Fruit fly (Drosophila melanogaster) whole organism, embryonic: ENCODE results near the gene CG5592.

Experiments
- Antp ChIP-seq: fragments of 200-800 bp; sonication (Bioruptor generic); optimal IDR thresholded peaks from 3 replicates; lab custom pipeline; 2016; ENCODE audit warnings: missing biosample characterization, missing genetic modification characterization
- Atf6 ChIP-seq: fragments of 200-800 bp; sonication (Bioruptor generic); IDR thresholded peaks from 2 replicates; pipeline ENCODE4 v1.3.6; 2022; ENCODE audit warnings: missing biosample characterization, missing genetic modification characterization
- CG10321 ChIP-seq: fragments of 200-800 bp; sonication (Bioruptor generic); IDR thresholded peaks from 2 replicates; pipeline ENCODE4 v1.3.6; 2022; ENCODE audit warnings: missing biosample characterization, missing genetic modification characterization
- CG11093 ChIP-seq: fragments of 200-800 bp; sonication (Bioruptor generic); IDR thresholded peaks from 3 replicates; pipeline ENCODE4 v1.3.6; 2022; ENCODE audit warnings: missing biosample characterization, missing genetic modification characterization
- CG12155 ChIP-seq: fragments of 200-800 bp; sonication (Bioruptor generic); optimal IDR thresholded peaks from 3 replicates; lab custom pipeline; 2016; ENCODE audit warnings: missing biosample characterization, missing genetic modification characterization
- CG12299 ChIP-seq: fragments of 200-800 bp; sonication (Bioruptor generic); optimal IDR thresholded peaks from 2 replicates; lab custom pipeline; 2018; ENCODE audit warnings: missing biosample characterization, mild to moderate bottlenecking, missing genetic modification characterization
- CG15073 ChIP-seq: fragments of 200-800 bp; sonication (Bioruptor generic); optimal IDR thresholded peaks from 2 replicates; lab custom pipeline; 2016; ENCODE audit warnings: missing biosample characterization, missing genetic modification characterization
- CG16779 ChIP-seq: fragments of 200-800 bp; sonication (Bioruptor generic); IDR thresholded peaks from 2 replicates; pipeline ENCODE4 v1.3.6; 2022; ENCODE audit warnings: missing biosample characterization, missing genetic modification characterization
- CG17912 ChIP-seq: fragments of 200-800 bp; sonication (Bioruptor generic); optimal IDR thresholded peaks from 2 replicates; lab custom pipeline; 2018; ENCODE audit warnings: missing biosample characterization, mild to moderate bottlenecking, missing genetic modification characterization
- CG1792 ChIP-seq: fragments of 200-800 bp; sonication (Bioruptor generic); optimal IDR thresholded peaks from 2 replicates; lab custom pipeline; 2016; ENCODE audit warnings: missing biosample characterization, missing genetic modification characterization
- CG2678 ChIP-seq: fragments of 200-800 bp; sonication (Bioruptor generic); optimal IDR thresholded peaks from 3 replicates; lab custom pipeline; 2019; ENCODE audit warnings: missing biosample characterization, mild to moderate bottlenecking, missing genetic modification characterization, moderate library complexity
- CG31388 ChIP-seq: fragments of 200-800 bp; sonication (Bioruptor generic); optimal IDR thresholded peaks from 2 replicates; lab custom pipeline; 2016; ENCODE audit warnings: missing biosample characterization, missing genetic modification characterization
- CG32532 ChIP-seq: fragments of 200-800 bp; sonication (Bioruptor generic); IDR thresholded peaks from 2 replicates; pipeline ENCODE4 v1.3.6; 2022; ENCODE audit warnings: missing biosample characterization, missing genetic modification characterization
- CG3281 ChIP-seq: fragments of 200-800 bp; sonication (Bioruptor generic); optimal IDR thresholded peaks from 3 replicates; lab custom pipeline; 2017; ENCODE audit warnings: missing biosample characterization, mild to moderate bottlenecking, missing genetic modification characterization
- CG4360 ChIP-seq: fragments of 200-800 bp; sonication (Bioruptor generic); IDR thresholded peaks from 2 replicates; pipeline ENCODE4 v1.3.6; 2022; ENCODE audit warnings: missing biosample characterization, missing genetic modification characterization
- CG4854 ChIP-seq: fragments of 200-800 bp; sonication (Bioruptor generic); optimal IDR thresholded peaks from 2 replicates; lab custom pipeline; 2016; ENCODE audit warnings: missing biosample characterization, missing genetic modification characterization, inconsistent platforms
- CG6689 ChIP-seq: fragments of 200-800 bp; sonication (Bioruptor generic); IDR thresholded peaks from 2 replicates; pipeline ENCODE4 v1.3.6; 2022; ENCODE audit warnings: missing biosample characterization, missing genetic modification characterization
- CG7963 ChIP-seq: fragments of 200-800 bp; sonication (Bioruptor generic); IDR thresholded peaks from 3 replicates; pipeline ENCODE4 v1.3.6; 2022; ENCODE audit warnings: missing biosample characterization, missing genetic modification characterization; ENCODE audit not compliant: partially characterized antibody
- CG8388 ChIP-seq: fragments of 200-800 bp; sonication (Bioruptor generic); optimal IDR thresholded peaks from 2 replicates; lab custom pipeline; 2019; ENCODE audit warnings: missing biosample characterization, mild to moderate bottlenecking, missing genetic modification characterization, moderate library complexity
- Chrac-16 ChIP-seq: fragments of 200-800 bp; sonication (Bioruptor generic); optimal IDR thresholded peaks from 3 replicates; lab custom pipeline; 2016; ENCODE audit warnings: missing biosample characterization, missing genetic modification characterization
- Dp ChIP-seq: fragments of 200-800 bp; sonication (Bioruptor generic); optimal IDR thresholded peaks from 2 replicates; lab custom pipeline; 2018; ENCODE audit warnings: missing biosample characterization, mild to moderate bottlenecking, missing genetic modification characterization, moderate library complexity
- Ets97D ChIP-seq: fragments of 200-800 bp; sonication (Bioruptor generic); optimal IDR thresholded peaks from 3 replicates; lab custom pipeline; 2016; ENCODE audit warnings: missing biosample characterization, missing genetic modification characterization
- Gug ChIP-seq: fragments of 200-800 bp; sonication (Bioruptor generic); IDR thresholded peaks from 4 replicates; pipeline ENCODE4 v1.3.6; 2022; ENCODE audit warnings: missing biosample characterization, missing genetic modification characterization
- HHEX ChIP-seq: fragments of 200-800 bp; sonication (Bioruptor generic); optimal IDR thresholded peaks from 3 replicates; lab custom pipeline; 2017; ENCODE audit warnings: missing biosample characterization, mild to moderate bottlenecking, missing genetic modification characterization, missing genetic modification reagents
- HLH54F ChIP-seq: fragments of 200-800 bp; sonication (Bioruptor generic); optimal IDR thresholded peaks from 3 replicates; lab custom pipeline; 2016; ENCODE audit warnings: missing biosample characterization, missing genetic modification characterization
- Hr78 ChIP-seq, 2 experiments: fragments of 200-800 bp in 1 of 2; fragments of >200 bp in 1 of 2; sonication (Bioruptor generic) in 1 of 2; optimal IDR thresholded peaks; 2 replicates each; lab custom pipeline; 2017 to 2019; ENCODE audit warnings: missing biosample characterization in 2 of 2, missing genetic modification characterization in 2 of 2, mild to moderate bottlenecking in 1 of 2, moderate library complexity in 1 of 2
- Meics ChIP-seq: fragments of 200-800 bp; sonication (Bioruptor generic); optimal IDR thresholded peaks from 2 replicates; lab custom pipeline; 2017; ENCODE audit warnings: missing biosample characterization, mild to moderate bottlenecking, missing genetic modification characterization
- Pdp1 ChIP-seq, 2 experiments: fragments of 200-800 bp; sonication (Bioruptor generic); optimal IDR thresholded peaks; 3 replicates each; lab custom pipeline; 2016; ENCODE audit warnings: missing biosample characterization in 2 of 2, missing genetic modification characterization in 2 of 2, mild to moderate bottlenecking in 1 of 2, moderate library complexity in 1 of 2
- Sin3A ChIP-seq: fragments of >200 bp; optimal IDR thresholded peaks from 2 replicates; lab custom pipeline; 2018
- Six4 ChIP-seq: fragments of 200-800 bp; sonication (Bioruptor generic); optimal IDR thresholded peaks from 2 replicates; lab custom pipeline; 2016; ENCODE audit warnings: missing biosample characterization, missing genetic modification characterization
- YL-1 ChIP-seq: fragments of 200-800 bp; sonication (Bioruptor generic); optimal IDR thresholded peaks from 3 replicates; lab custom pipeline; 2017; ENCODE audit warnings: missing biosample characterization, mild to moderate bottlenecking, missing genetic modification characterization
- crp ChIP-seq, 2 experiments: fragments of 200-800 bp; sonication (Bioruptor generic); optimal IDR thresholded peaks; 2 replicates in 1 of 2; 3 replicates in 1 of 2; lab custom pipeline; 2017; ENCODE audit warnings: missing biosample characterization in 2 of 2, missing genetic modification characterization in 2 of 2, mild to moderate bottlenecking in 1 of 2, moderate library complexity in 1 of 2
- esg ChIP-seq: fragments of 200-800 bp; sonication (Bioruptor generic); conservative IDR thresholded peaks from 2 replicates; pipeline ENCODE4 v1.3.6; 2022; ENCODE audit warnings: missing biosample characterization, missing genetic modification characterization
- fd102C ChIP-seq: fragments of 200-800 bp; sonication (Bioruptor generic); optimal IDR thresholded peaks from 2 replicates; lab custom pipeline; 2018; ENCODE audit warnings: missing biosample characterization, mild to moderate bottlenecking, missing genetic modification characterization, moderate library complexity
- fru ChIP-seq: fragments of >200 bp; optimal IDR thresholded peaks from 2 replicates; lab custom pipeline; 2017
- gfzf ChIP-seq: fragments of 200-800 bp; sonication (Bioruptor generic); optimal IDR thresholded peaks from 2 replicates; lab custom pipeline; 2016; ENCODE audit warnings: missing biosample characterization, mild to moderate bottlenecking, missing genetic modification characterization, moderate library complexity
- h ChIP-seq: fragments of >200 bp; optimal IDR thresholded peaks from 2 replicates; lab custom pipeline; 2017
- jigr1 ChIP-seq: fragments of 200-800 bp; sonication (Bioruptor generic); IDR thresholded peaks from 3 replicates; pipeline ENCODE4 v1.3.6; 2022; ENCODE audit warnings: missing biosample characterization, missing genetic modification characterization
- lov ChIP-seq, 2 experiments: fragments of 200-800 bp in 1 of 2; fragments of >200 bp in 1 of 2; sonication (Bioruptor generic) in 1 of 2; IDR thresholded peaks in 1 of 2; optimal IDR thresholded peaks in 1 of 2; 2 replicates in 1 of 2; 3 replicates in 1 of 2; pipeline versions ENCODE4 v1.3.6 to Lab custom; 2017 to 2022; ENCODE audit warnings: missing biosample characterization in 1 of 2, missing genetic modification characterization in 1 of 2
- mam ChIP-seq: fragments of 200-800 bp; sonication (Bioruptor generic); optimal IDR thresholded peaks from 3 replicates; lab custom pipeline; 2016; ENCODE audit warnings: missing biosample characterization, missing genetic modification characterization
- pfk ChIP-seq: fragments of 200-800 bp; sonication (Bioruptor generic); optimal IDR thresholded peaks from 2 replicates; lab custom pipeline; 2018; ENCODE audit warnings: missing biosample characterization, mild to moderate bottlenecking, missing genetic modification characterization, moderate library complexity
- pho ChIP-seq: fragments of 200-800 bp; sonication (Bioruptor generic); optimal IDR thresholded peaks from 2 replicates; lab custom pipeline; 2016; ENCODE audit warnings: missing biosample characterization, missing genetic modification characterization
- rib ChIP-seq: fragments of 200-800 bp; sonication (Bioruptor generic); IDR thresholded peaks from 2 replicates; pipeline ENCODE4 v1.3.6; 2022; ENCODE audit warnings: missing biosample characterization, missing genetic modification characterization
- ro ChIP-seq: fragments of 200-800 bp; sonication (Bioruptor generic); IDR thresholded peaks from 2 replicates; pipeline ENCODE4 v1.3.6; 2022; ENCODE audit warnings: missing biosample characterization, missing genetic modification characterization
- row ChIP-seq: fragments of 200-800 bp; sonication (Bioruptor generic); IDR thresholded peaks from 3 replicates; pipeline ENCODE4 v1.3.6; 2022; ENCODE audit warnings: missing biosample characterization, missing genetic modification characterization
- salm ChIP-seq: fragments of 200-800 bp; sonication (Bioruptor generic); optimal IDR thresholded peaks from 2 replicates; lab custom pipeline; 2018; ENCODE audit warnings: missing biosample characterization, mild to moderate bottlenecking, missing genetic modification characterization
- stc ChIP-seq: fragments of 200-800 bp; sonication (Bioruptor generic); IDR thresholded peaks from 2 replicates; pipeline ENCODE4 v1.3.6; 2022; ENCODE audit warnings: missing biosample characterization, missing genetic modification characterization
- tap ChIP-seq: fragments of 200-800 bp; optimal IDR thresholded peaks from 3 replicates; lab custom pipeline; 2019; ENCODE audit warnings: missing biosample characterization, mild to moderate bottlenecking, missing genetic modification characterization, moderate library complexity
- yki ChIP-seq: fragments of >200 bp; optimal IDR thresholded peaks from 3 replicates; lab custom pipeline; 2018
- zf30C ChIP-seq: fragments of 200-800 bp; sonication (Bioruptor generic); optimal IDR thresholded peaks from 3 replicates; lab custom pipeline; 2018; ENCODE audit warnings: missing biosample characterization, mild to moderate bottlenecking, missing genetic modification characterization

Gene CG5592

DNA sequence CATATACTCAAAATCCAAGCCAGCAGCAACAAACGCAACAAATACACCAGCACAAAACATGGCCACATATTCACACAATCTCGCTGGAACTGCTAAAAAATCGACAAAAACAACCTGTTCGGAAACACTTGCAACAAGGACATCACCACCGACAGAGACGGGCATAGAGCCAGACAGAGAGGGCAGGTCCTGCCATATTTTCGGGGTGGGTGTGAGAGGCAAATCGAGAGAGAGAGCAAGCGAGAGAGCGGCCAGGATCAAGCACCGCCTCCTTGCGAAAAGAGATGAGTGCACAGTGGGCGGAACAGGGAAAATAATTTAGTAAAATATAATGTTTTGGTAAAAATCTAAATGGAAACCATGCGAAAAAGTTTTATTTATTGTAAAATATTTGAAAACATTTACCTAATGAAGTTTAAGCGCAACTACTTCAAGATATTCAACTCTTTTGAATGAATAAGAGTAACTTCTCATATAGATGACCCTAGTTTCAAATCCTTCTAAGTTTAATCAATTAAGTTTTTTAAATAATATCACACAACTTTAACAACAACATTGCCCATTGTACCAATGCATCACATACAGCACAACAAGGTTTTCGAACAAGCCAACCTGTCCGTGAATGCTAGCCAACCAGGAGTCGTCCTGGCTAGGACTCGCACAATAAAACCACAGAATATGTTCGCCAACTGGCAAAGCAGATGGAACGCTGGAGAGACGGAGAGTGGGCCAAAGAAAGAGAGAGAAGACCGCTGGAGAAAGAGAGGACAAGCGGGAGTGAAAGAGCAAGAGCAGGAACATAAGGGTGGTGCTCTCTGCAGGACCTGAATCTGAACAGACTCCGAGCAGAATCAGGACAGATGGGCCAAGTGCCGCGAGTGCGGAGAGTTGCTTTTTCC is 15.9 kb upstream of the CG5592 start (continued):
- no peak for TF ChIP-seq Antp
- no peak for TF ChIP-seq Ets97D
- no peak for TF ChIP-seq CG7963 (GFP tag; lab: Robert Waterston, UW)
- TF ChIP-seq pho (GFP tag; lab: Kevin White, UChicago) = peak; percentile 58
- no peak for TF ChIP-seq zf30C (GFP tag; lab: Kevin White, UChicago)
- no peak for TF ChIP-seq Pdp1 (GFP tag; optimal IDR thresholded peaks at IDR 0.05; lab: Kevin White, UChicago)
- no peak for TF ChIP-seq CG6689 (GFP tag; lab: Robert Waterston, UW)
- no peak for TF ChIP-seq ro
- no peak for TF ChIP-seq CG3281 (GFP tag; lab: Kevin White, UChicago)
- no peak for TF ChIP-seq CG2678
- TF ChIP-seq Sin3A (lab: Kevin White, UChicago) = no peak
- no peak for TF ChIP-seq YL-1 (GFP tag; lab: Kevin White, UChicago)
- no peak for TF ChIP-seq CG4360 (GFP tag; lab: Robert Waterston, UW)
- no peak for TF ChIP-seq CG16779 (GFP tag; lab: Robert Waterston, UW)
- TF ChIP-seq pfk (GFP tag; lab: Kevin White, UChicago) = no peak
- no peak for TF ChIP-seq gfzf (GFP tag; lab: Kevin White, UChicago)
- no peak for TF ChIP-seq Six4 (GFP tag; lab: Kevin White, UChicago)
- no peak for TF ChIP-seq rib (GFP tag; lab: Robert Waterston, UW)
- TF ChIP-seq CG4854 (GFP tag; lab: Kevin White, UChicago) = no peak
- TF ChIP-seq esg (GFP tag; lab: Robert Waterston, UW) = peak; percentile 66
- no peak for TF ChIP-seq fru (lab: Kevin White, UChicago)
- TF ChIP-seq stc (GFP tag; lab: Robert Waterston, UW) = no peak
- TF ChIP-seq CG11093 = no peak
- no peak for TF ChIP-seq salm (tag; lab: Kevin White, UChicago)
- no peak for TF ChIP-seq HHEX
- TF ChIP-seq mam (GFP tag; lab: Kevin White, UChicago) = peak; percentile 22
- no peak for TF ChIP-seq jigr1
- no peak for TF ChIP-seq h (lab: Kevin White, UChicago)
- TF ChIP-seq CG17912 = no peak
- TF ChIP-seq yki (lab: Kevin White, UChicago) = peak; percentile 39
- TF ChIP-seq CG8388 (GFP tag; lab: Kevin White, UChicago) = peak; percentile 47
- TF ChIP-seq row (GFP tag; lab: Robert Waterston, UW) = peak; percentile 78
- TF ChIP-seq Meics (GFP tag; lab: Kevin White, UChicago) = no peak
- no peak for TF ChIP-seq CG12155
- peak; percentile 56; the same call in 1 of the 2 replicates for TF ChIP-seq Atf6
- TF ChIP-seq HLH54F (GFP tag; lab: Kevin White, UChicago) = peak; percentile 38
- no peak for TF ChIP-seq Dp (GFP tag; lab: Kevin White, UChicago)
- TF ChIP-seq Chrac-16 (GFP tag; lab: Kevin White, UChicago) = peak; percentile 56
- TF ChIP-seq CG31388 (GFP tag; lab: Kevin White, UChicago) = no peak
- peak; percentile 31; the same call in 1 of the 2 replicates for TF ChIP-seq CG10321
- TF ChIP-seq Gug (GFP tag; lab: Robert Waterston, UW) = no peak
- TF ChIP-seq CG1792 (GFP tag; lab: Kevin White, UChicago) = no peak
- TF ChIP-seq fd102C = peak; percentile 30
- peak; percentile 75 for TF ChIP-seq tap
- no peak for TF ChIP-seq Hr78 (GFP tag; optimal IDR thresholded peaks at IDR 0.05; lab: Kevin White, UChicago)
- peak; percentile 11 for TF ChIP-seq CG15073 (GFP tag; lab: Kevin White, UChicago)
- TF ChIP-seq crp (GFP tag; optimal IDR thresholded peaks at IDR 0.05; lab: Kevin White, UChicago) = peak in 1 of 2 experiments; percentile 7
- TF ChIP-seq CG12299 (tag; lab: Kevin White, UChicago) = no peak
- no peak for TF ChIP-seq lov (optimal IDR thresholded peaks at IDR 0.05; lab: Kevin White, UChicago)
- TF ChIP-seq lov (GFP tag; IDR thresholded peaks at IDR 0.05; lab: Robert Waterston, UW) = no peak
- TF ChIP-seq CG32532 = no peak
